Fruit fly (Drosophila melanogaster) whole organism, embryonic: ENCODE data around the gene CG32440.
A peak's percentile ranks its signal among the peaks of the same experiment; 100 is the strongest.

Source experiments
- Atf-2 ChIP-seq: fragments of 200-800 bp; sonication (Bioruptor generic); optimal IDR thresholded peaks from 2 replicates; lab custom pipeline; 2016; ENCODE audit warnings: missing biosample characterization, missing genetic modification characterization
- BEAF-32 ChIP-seq: fragments of 200-800 bp; sonication (Bioruptor generic); optimal IDR thresholded peaks from 3 replicates; lab custom pipeline; 2017; ENCODE audit warnings: missing biosample characterization, missing genetic modification characterization, mild to moderate bottlenecking, moderate library complexity, missing genetic modification reagents
- Bdp1 ChIP-seq: fragments of 200-800 bp; sonication (Bioruptor generic); optimal IDR thresholded peaks from 3 replicates; lab custom pipeline; 2016; ENCODE audit warnings: missing biosample characterization, missing genetic modification characterization
- Blimp-1 ChIP-seq: fragments of 200-800 bp; sonication (Bioruptor generic); optimal IDR thresholded peaks from 3 replicates; lab custom pipeline; 2018; ENCODE audit warnings: missing biosample characterization, missing genetic modification characterization, mild to moderate bottlenecking, moderate library complexity, missing genetic modification reagents
- CG10209 ChIP-seq: fragments of 200-800 bp; sonication (Bioruptor generic); optimal IDR thresholded peaks from 3 replicates; lab custom pipeline; 2017; ENCODE audit warnings: missing biosample characterization, mild to moderate bottlenecking, missing genetic modification characterization, missing genetic modification reagents
- CG13123 ChIP-seq: fragments of 200-800 bp; sonication (Bioruptor generic); optimal IDR thresholded peaks from 2 replicates; lab custom pipeline; 2016; ENCODE audit warnings: missing biosample characterization, missing genetic modification characterization
- CG1647 ChIP-seq: fragments of 200-800 bp; sonication (Bioruptor generic); optimal IDR thresholded peaks from 3 replicates; lab custom pipeline; 2016; ENCODE audit warnings: missing biosample characterization, missing genetic modification characterization
- CG18476 ChIP-seq: fragments of 200-800 bp; sonication (Bioruptor generic); optimal IDR thresholded peaks from 2 replicates; lab custom pipeline; 2016; ENCODE audit warnings: missing biosample characterization, mild to moderate bottlenecking, missing genetic modification characterization
- CG2889 ChIP-seq: fragments of 200-800 bp; sonication (Bioruptor generic); IDR thresholded peaks from 3 replicates; pipeline ENCODE4 v1.3.6; 2022; ENCODE audit warnings: missing biosample characterization, missing genetic modification characterization
- CG31224 ChIP-seq: fragments of 200-800 bp; sonication (Bioruptor generic); IDR thresholded peaks from 2 replicates; pipeline ENCODE4 v1.3.6; 2022; ENCODE audit warnings: missing biosample characterization, missing genetic modification characterization
- CG31365 ChIP-seq: fragments of 200-800 bp; sonication (Bioruptor generic); optimal IDR thresholded peaks from 2 replicates; lab custom pipeline; 2018; ENCODE audit warnings: missing biosample characterization, mild to moderate bottlenecking, missing genetic modification characterization
- CG34376 ChIP-seq: fragments of 200-800 bp; sonication (Bioruptor generic); optimal IDR thresholded peaks from 2 replicates; lab custom pipeline; 2018; ENCODE audit warnings: missing biosample characterization, mild to moderate bottlenecking, missing genetic modification characterization
- CG6175 ChIP-seq: fragments of 200-800 bp; sonication (Bioruptor generic); IDR thresholded peaks from 3 replicates; pipeline ENCODE4 v1.3.6; 2022; ENCODE audit warnings: missing biosample characterization, missing genetic modification characterization
- CG6791 ChIP-seq: fragments of 200-800 bp; sonication (Bioruptor generic); IDR thresholded peaks from 3 replicates; pipeline ENCODE4 v1.3.6; 2022; ENCODE audit warnings: missing biosample characterization, missing genetic modification characterization; ENCODE audit not compliant: partially characterized antibody
- CG7963 ChIP-seq: fragments of 200-800 bp; sonication (Bioruptor generic); IDR thresholded peaks from 3 replicates; pipeline ENCODE4 v1.3.6; 2022; ENCODE audit warnings: missing biosample characterization, missing genetic modification characterization; ENCODE audit not compliant: partially characterized antibody
- CG8924 ChIP-seq: fragments of 200-800 bp; optimal IDR thresholded peaks from 3 replicates; lab custom pipeline; 2019; ENCODE audit warnings: missing biosample characterization, mild to moderate bottlenecking, missing genetic modification characterization, moderate library complexity
- CG9817 ChIP-seq: fragments of 200-800 bp; sonication (Bioruptor generic); optimal IDR thresholded peaks from 2 replicates; lab custom pipeline; 2018; ENCODE audit warnings: missing biosample characterization, mild to moderate bottlenecking, missing genetic modification characterization, moderate library complexity
- Dp ChIP-seq: fragments of 200-800 bp; sonication (Bioruptor generic); optimal IDR thresholded peaks from 2 replicates; lab custom pipeline; 2018; ENCODE audit warnings: missing biosample characterization, mild to moderate bottlenecking, missing genetic modification characterization, moderate library complexity
- E2f2 ChIP-seq: fragments of 200-800 bp; sonication (Bioruptor generic); IDR thresholded peaks from 2 replicates; pipeline ENCODE4 v1.3.6; 2022; ENCODE audit warnings: missing biosample characterization, missing genetic modification characterization
- Gug ChIP-seq: fragments of 200-800 bp; sonication (Bioruptor generic); IDR thresholded peaks from 4 replicates; pipeline ENCODE4 v1.3.6; 2022; ENCODE audit warnings: missing biosample characterization, missing genetic modification characterization
- MBD-R2 ChIP-seq: fragments of 200-800 bp; sonication (Bioruptor generic); IDR thresholded peaks from 2 replicates; pipeline ENCODE4 v1.3.6; 2022; ENCODE audit warnings: missing biosample characterization, missing genetic modification characterization
- Meics ChIP-seq: fragments of 200-800 bp; sonication (Bioruptor generic); optimal IDR thresholded peaks from 2 replicates; lab custom pipeline; 2017; ENCODE audit warnings: missing biosample characterization, mild to moderate bottlenecking, missing genetic modification characterization
- NfI ChIP-seq: fragments of 200-800 bp; sonication (Bioruptor generic); optimal IDR thresholded peaks from 3 replicates; lab custom pipeline; 2018; ENCODE audit warnings: missing biosample characterization, mild to moderate bottlenecking, missing genetic modification characterization, moderate library complexity
- Oli ChIP-seq: fragments of 200-800 bp; sonication (Bioruptor generic); optimal IDR thresholded peaks from 2 replicates; lab custom pipeline; 2018; ENCODE audit warnings: missing biosample characterization, mild to moderate bottlenecking, missing genetic modification characterization, moderate library complexity
- Rfx ChIP-seq: fragments of 200-800 bp; sonication (Bioruptor generic); IDR thresholded peaks from 2 replicates; pipeline ENCODE4 v1.3.6; 2022; ENCODE audit warnings: missing biosample characterization, missing genetic modification characterization
- Rx ChIP-seq: fragments of 200-800 bp; sonication (Bioruptor generic); IDR thresholded peaks from 2 replicates; pipeline ENCODE4 v1.3.6; 2022; ENCODE audit warnings: missing biosample characterization, missing genetic modification characterization
- Six4 ChIP-seq: fragments of 200-800 bp; sonication (Bioruptor generic); optimal IDR thresholded peaks from 2 replicates; lab custom pipeline; 2016; ENCODE audit warnings: missing biosample characterization, missing genetic modification characterization
- Vsx1 ChIP-seq: fragments of 200-800 bp; sonication (Bioruptor generic); optimal IDR thresholded peaks from 2 replicates; lab custom pipeline; 2017; ENCODE audit warnings: missing biosample characterization, mild to moderate bottlenecking, missing genetic modification characterization, missing genetic modification reagents
- ab ChIP-seq: fragments of 200-800 bp; sonication (Bioruptor generic); optimal IDR thresholded peaks from 2 replicates; lab custom pipeline; 2016; ENCODE audit warnings: missing biosample characterization, missing genetic modification characterization
- cato ChIP-seq: fragments of 200-800 bp; sonication (Bioruptor generic); optimal IDR thresholded peaks from 2 replicates; lab custom pipeline; 2016; ENCODE audit warnings: missing biosample characterization, missing genetic modification characterization, borderline replicate concordance
- dati ChIP-seq: fragments of 200-800 bp; sonication (Bioruptor generic); IDR thresholded peaks from 2 replicates; pipeline ENCODE4 v1.3.6; 2022; ENCODE audit warnings: missing biosample characterization, missing genetic modification characterization
- esg ChIP-seq: fragments of 200-800 bp; sonication (Bioruptor generic); conservative IDR thresholded peaks from 2 replicates; pipeline ENCODE4 v1.3.6; 2022; ENCODE audit warnings: missing biosample characterization, missing genetic modification characterization
- gcm ChIP-seq: fragments of 200-800 bp; sonication (Bioruptor generic); optimal IDR thresholded peaks from 2 replicates; lab custom pipeline; 2019; ENCODE audit warnings: missing biosample characterization, mild to moderate bottlenecking, missing genetic modification characterization, moderate library complexity
- gfzf ChIP-seq: fragments of 200-800 bp; sonication (Bioruptor generic); optimal IDR thresholded peaks from 2 replicates; lab custom pipeline; 2016; ENCODE audit warnings: missing biosample characterization, mild to moderate bottlenecking, missing genetic modification characterization, moderate library complexity
- gt ChIP-seq: fragments of 200-800 bp; sonication (Bioruptor generic); IDR thresholded peaks from 2 replicates; pipeline ENCODE4 v1.3.6; 2022; ENCODE audit warnings: missing biosample characterization, missing genetic modification characterization
- insv ChIP-seq, 2 experiments: fragments of 200-800 bp; sonication (Bioruptor generic); optimal IDR thresholded peaks; 3 replicates each; lab custom pipeline; 2016 to 2018; ENCODE audit warnings: missing biosample characterization in 2 of 2, missing genetic modification characterization in 2 of 2
- inv ChIP-seq: fragments of 200-800 bp; sonication (Bioruptor generic); IDR thresholded peaks from 2 replicates; pipeline ENCODE4 v1.3.6; 2022; ENCODE audit warnings: missing biosample characterization, missing genetic modification characterization; ENCODE audit not compliant: partially characterized antibody
- lilli ChIP-seq: fragments of 200-800 bp; sonication (Bioruptor generic); optimal IDR thresholded peaks from 3 replicates; lab custom pipeline; 2016; ENCODE audit warnings: missing biosample characterization, missing genetic modification characterization
- maf-S ChIP-seq: fragments of 200-800 bp; sonication (Bioruptor generic); optimal IDR thresholded peaks from 2 replicates; lab custom pipeline; 2016; ENCODE audit warnings: missing biosample characterization, missing genetic modification characterization
- mld ChIP-seq: fragments of 200-800 bp; sonication (Bioruptor generic); IDR thresholded peaks from 3 replicates; pipeline ENCODE4 v1.3.6; 2022; ENCODE audit warnings: missing biosample characterization, missing genetic modification characterization; ENCODE audit not compliant: partially characterized antibody
- pfk ChIP-seq: fragments of 200-800 bp; sonication (Bioruptor generic); optimal IDR thresholded peaks from 2 replicates; lab custom pipeline; 2018; ENCODE audit warnings: missing biosample characterization, mild to moderate bottlenecking, missing genetic modification characterization, moderate library complexity
- phol ChIP-seq: fragments of 200-800 bp; sonication (Bioruptor generic); optimal IDR thresholded peaks from 3 replicates; lab custom pipeline; 2018; ENCODE audit warnings: missing biosample characterization, mild to moderate bottlenecking, missing genetic modification characterization, moderate library complexity
- pita ChIP-seq: fragments of 200-800 bp; sonication (Bioruptor generic); optimal IDR thresholded peaks from 2 replicates; lab custom pipeline; 2017; ENCODE audit warnings: missing biosample characterization, mild to moderate bottlenecking, missing genetic modification characterization
- schlank ChIP-seq: fragments of 200-800 bp; sonication (Bioruptor generic); optimal IDR thresholded peaks from 2 replicates; lab custom pipeline; 2018; ENCODE audit warnings: missing biosample characterization, mild to moderate bottlenecking, missing genetic modification characterization
- sens ChIP-seq: fragments of 200-800 bp; sonication (Bioruptor generic); peaks from one replicate; lab custom pipeline; 2016; ENCODE audit warnings: missing biosample characterization, missing genetic modification characterization
- so ChIP-seq: fragments of 200-800 bp; sonication (Bioruptor generic); IDR thresholded peaks from 3 replicates; pipeline ENCODE4 v1.3.6; 2022; ENCODE audit warnings: missing biosample characterization, missing genetic modification characterization
- unpg ChIP-seq: fragments of 200-800 bp; sonication (Bioruptor generic); optimal IDR thresholded peaks from 3 replicates; lab custom pipeline; 2018; ENCODE audit warnings: missing biosample characterization, mild to moderate bottlenecking, missing genetic modification characterization, moderate library complexity
- vnd ChIP-seq: fragments of 200-800 bp; sonication (Bioruptor generic); IDR thresholded peaks from 3 replicates; pipeline ENCODE4 v1.3.6; 2022; ENCODE audit warnings: missing biosample characterization, missing genetic modification characterization; ENCODE audit not compliant: partially characterized antibody
- zen2 ChIP-seq: fragments of 200-800 bp; sonication (Bioruptor generic); IDR thresholded peaks from 3 replicates; pipeline ENCODE4 v1.3.6; 2022; ENCODE audit warnings: missing biosample characterization, missing genetic modification characterization; ENCODE audit not compliant: partially characterized antibody

CG32440 gene

dm6 chr3L:21343254-21344083 is 16.5 kb upstream of the CG32440 start, which contains the start of the genes Tbc1d8-9 and CG32436 (continued):
- TF ChIP-seq CG13123 (GFP tag; lab: Kevin White, UChicago), result no peak
- no peak for TF ChIP-seq vnd
- TF ChIP-seq pfk (GFP tag; lab: Kevin White, UChicago), result no peak
- peak; percentile 79 for TF ChIP-seq E2f2 (GFP tag; lab: Robert Waterston, UW)
- TF ChIP-seq ab (GFP tag; lab: Kevin White, UChicago), result no peak
- TF ChIP-seq pita (GFP tag; lab: Kevin White, UChicago), result no peak
- TF ChIP-seq CG6175 (GFP tag; lab: Robert Waterston, UW), result no peak
- TF ChIP-seq so, result no peak
- TF ChIP-seq mld (GFP tag; lab: Robert Waterston, UW), result no peak
- no peak for TF ChIP-seq esg (GFP tag; lab: Robert Waterston, UW)
- TF ChIP-seq unpg (GFP tag; lab: Kevin White, UChicago), result no peak
- no peak for TF ChIP-seq CG31365 (tag; lab: Kevin White, UChicago)
- no peak for TF ChIP-seq Six4 (GFP tag; lab: Kevin White, UChicago)
- TF ChIP-seq phol, result no peak
- no peak for TF ChIP-seq CG2889
- TF ChIP-seq gt (GFP tag; lab: Robert Waterston, UW), result no peak
- no peak for TF ChIP-seq CG18476 (GFP tag; lab: Kevin White, UChicago)
- peak; percentile 93 for TF ChIP-seq gfzf
- TF ChIP-seq CG8924 (tag; lab: Kevin White, UChicago), result no peak
- TF ChIP-seq MBD-R2 (GFP tag; lab: Robert Waterston, UW), result peak; percentile 83
- no peak for TF ChIP-seq Gug
- no peak for TF ChIP-seq Meics (GFP tag; lab: Kevin White, UChicago)
- TF ChIP-seq inv, result no peak
- TF ChIP-seq lilli (GFP tag; lab: Kevin White, UChicago), result no peak
- TF ChIP-seq Oli (tag; lab: Kevin White, UChicago), result no peak
- no peak for TF ChIP-seq CG1647 (GFP tag; lab: Kevin White, UChicago)
- TF ChIP-seq cato (GFP tag; lab: Kevin White, UChicago), result no peak
- no peak for TF ChIP-seq Bdp1 (GFP tag; lab: Kevin White, UChicago)
- TF ChIP-seq Rx, result no peak
- TF ChIP-seq gcm, result no peak
- TF ChIP-seq CG7963 (GFP tag; lab: Robert Waterston, UW), result no peak
- no peak for TF ChIP-seq CG9817 (tag; lab: Kevin White, UChicago)
- no peak for TF ChIP-seq NfI (GFP tag; lab: Kevin White, UChicago)
- TF ChIP-seq Dp (GFP tag; lab: Kevin White, UChicago), result peak; percentile 72
- peak; percentile 39 for TF ChIP-seq BEAF-32 (GFP tag; lab: Kevin White, UChicago)
- TF ChIP-seq CG34376 (GFP tag; lab: Kevin White, UChicago), result no peak
- TF ChIP-seq zen2 (GFP tag; lab: Robert Waterston, UW), result no peak
- TF ChIP-seq Vsx1 (GFP tag; lab: Kevin White, UChicago), result no peak
- no peak for TF ChIP-seq schlank (tag; lab: Kevin White, UChicago)
- no peak for TF ChIP-seq CG31224 (GFP tag; lab: Robert Waterston, UW)
- peak; percentile 62; the same call in 2 of the 3 replicates for TF ChIP-seq CG6791
- TF ChIP-seq insv (GFP tag; optimal IDR thresholded peaks at IDR 0.05; lab: Kevin White, UChicago), result no peak
- no peak for TF ChIP-seq Rfx (GFP tag; lab: Robert Waterston, UW)
- no peak for TF ChIP-seq Atf-2 (GFP tag; lab: Kevin White, UChicago)
- TF ChIP-seq dati, result no peak
- TF ChIP-seq Blimp-1 (GFP tag; lab: Kevin White, UChicago), result no peak
- no peak for TF ChIP-seq CG10209 (GFP tag; lab: Kevin White, UChicago)
- peak; percentile 42 for TF ChIP-seq sens (GFP tag; lab: Kevin White, UChicago)
- no peak for TF ChIP-seq maf-S (GFP tag; lab: Kevin White, UChicago)
